Worm (Caenorhabditis elegans) whole organism, L4 larva: ENCODE data around the gene F59A6.4.

Source experiments
- F37D6.2 ChIP-seq: sonication (generic microtip); optimal IDR thresholded peaks from 2 replicates; lab custom pipeline; 2016; ENCODE audit warnings: mild to moderate bottlenecking, missing genetic modification characterization, missing compliant biosample characterization
- F44E2.7 ChIP-seq: fragments of 200-800 bp; sonication (Bioruptor generic); IDR thresholded peaks from 2 replicates; pipeline ENCODE4 v2.1.2; 2022; ENCODE audit warnings: missing genetic modification characterization, missing compliant biosample characterization
- R02D3.7 ChIP-seq: fragments of 150-350 bp; sonication (generic microtip); optimal IDR thresholded peaks from 3 replicates; lab custom pipeline; 2014; ENCODE audit warnings: missing biosample characterization, missing genetic modification characterization
- aha-1 ChIP-seq: fragments of 150-350 bp; peaks from one replicate; lab custom pipeline; 2014; ENCODE audit warnings: missing biosample characterization, missing genetic modification characterization
- ceh-82 ChIP-seq: sonication (generic microtip); optimal IDR thresholded peaks from 2 replicates; lab custom pipeline; 2017; ENCODE audit warnings: missing biosample characterization, missing genetic modification characterization
- ces-1 ChIP-seq: fragments of 150-350 bp; sonication (generic microtip); optimal IDR thresholded peaks from 4 replicates; lab custom pipeline; 2014; ENCODE audit warnings: missing biosample characterization, missing genetic modification reagents, missing genetic modification characterization
- cey-2 ChIP-seq: sonication (generic microtip); optimal IDR thresholded peaks from 3 replicates; lab custom pipeline; 2017; ENCODE audit warnings: missing genetic modification characterization, mild to moderate bottlenecking, missing compliant biosample characterization, antibody characterized with exemption, borderline replicate concordance; ENCODE audit not compliant: insufficient read depth
- dmd-6 ChIP-seq: fragments of 200-800 bp; sonication (Bioruptor generic); IDR thresholded peaks from 2 replicates; pipeline ENCODE4 v1.3.6; 2022; ENCODE audit warnings: missing genetic modification reagents, missing genetic modification characterization, missing compliant biosample characterization
- dmd-8 ChIP-seq: fragments of 200-800 bp; sonication (Bioruptor generic); IDR thresholded peaks from 2 replicates; pipeline ENCODE4 v1.3.6; 2022; ENCODE audit warnings: missing genetic modification characterization, missing compliant biosample characterization
- egl-43 ChIP-seq: fragments of 200-800 bp; sonication (Bioruptor generic); IDR thresholded peaks from 2 replicates; pipeline ENCODE4 v1.3.6; 2022; ENCODE audit warnings: missing genetic modification reagents, missing genetic modification characterization, missing compliant biosample characterization
- fkh-10 ChIP-seq: fragments of 150-350 bp; optimal IDR thresholded peaks from 2 replicates; lab custom pipeline; 2014; ENCODE audit warnings: missing biosample characterization, missing genetic modification reagents, missing genetic modification characterization
- fos-1 ChIP-seq: fragments of 150-350 bp; optimal IDR thresholded peaks from 2 replicates; lab custom pipeline; 2014; ENCODE audit warnings: missing biosample characterization, missing genetic modification characterization
- gei-8 ChIP-seq: fragments of 200-800 bp; sonication (Bioruptor generic); optimal IDR thresholded peaks from 2 replicates; lab custom pipeline; 2018; ENCODE audit warnings: mild to moderate bottlenecking, missing genetic modification characterization, missing compliant biosample characterization
- hif-1 ChIP-seq, 2 experiments: sonication (generic microtip); optimal IDR thresholded peaks; 2 replicates each; lab custom pipeline; 2016 to 2017; ENCODE audit warnings: missing compliant biosample characterization in 2 of 2, missing genetic modification characterization in 2 of 2, missing genetic modification reagents in 2 of 2, missing genotype in 2 of 2, mild to moderate bottlenecking in 1 of 2
- hlh-11 ChIP-seq: fragments of 200-800 bp; sonication (Bioruptor generic); optimal IDR thresholded peaks from 2 replicates; lab custom pipeline; 2018; ENCODE audit warnings: mild to moderate bottlenecking, missing genetic modification characterization, missing compliant biosample characterization
- mdt-29 ChIP-seq: fragments of 200-800 bp; sonication (Bioruptor generic); IDR thresholded peaks from 2 replicates; pipeline ENCODE4 v1.3.6; 2022; ENCODE audit warnings: missing genetic modification reagents, missing genetic modification characterization, missing compliant biosample characterization
- mep-1 ChIP-seq: fragments of 150-350 bp; sonication (generic microtip); optimal IDR thresholded peaks from 3 replicates; lab custom pipeline; 2014; ENCODE audit warnings: missing biosample characterization, missing genetic modification characterization
- mes-2 ChIP-seq: sonication (generic microtip); optimal IDR thresholded peaks from 2 replicates; lab custom pipeline; 2016; ENCODE audit warnings: missing genotype, mild to moderate bottlenecking, missing genetic modification characterization, missing compliant biosample characterization; ENCODE audit not compliant: poor library complexity, severe bottlenecking
- nhr-11 ChIP-seq: fragments of 150-350 bp; optimal IDR thresholded peaks from 2 replicates; lab custom pipeline; 2014; ENCODE audit warnings: missing biosample characterization, missing genetic modification characterization
- nhr-111 ChIP-seq: fragments of 200-800 bp; sonication (Bioruptor generic); optimal IDR thresholded peaks from 2 replicates; lab custom pipeline; 2018; ENCODE audit warnings: mild to moderate bottlenecking, missing genetic modification characterization, missing compliant biosample characterization
- nhr-237 ChIP-seq: sonication (generic microtip); optimal IDR thresholded peaks from 2 replicates; lab custom pipeline; 2017; ENCODE audit warnings: missing biosample characterization, missing genetic modification characterization
- nhr-25 ChIP-seq: sonication (generic microtip); optimal IDR thresholded peaks from 2 replicates; lab custom pipeline; 2017; ENCODE audit warnings: missing genetic modification characterization, mild to moderate bottlenecking, missing compliant biosample characterization, antibody characterized with exemption, moderate library complexity, borderline replicate concordance; ENCODE audit not compliant: insufficient read depth
- nhr-42 ChIP-seq: fragments of 200-800 bp; sonication (Bioruptor generic); IDR thresholded peaks from 2 replicates; pipeline ENCODE4 v1.3.6; 2022; ENCODE audit warnings: missing genetic modification characterization, missing compliant biosample characterization
- nhr-6 ChIP-seq: fragments of 150-350 bp; optimal IDR thresholded peaks from 2 replicates; lab custom pipeline; 2014; ENCODE audit warnings: missing biosample characterization, missing genetic modification characterization
- nhr-76 ChIP-seq: fragments of 150-350 bp; optimal IDR thresholded peaks from 2 replicates; lab custom pipeline; 2014; ENCODE audit warnings: missing biosample characterization, missing genetic modification characterization
- pha-4 ChIP-seq, 2 experiments: fragments of 150-350 bp in 1 of 2; fragments of 200-800 bp in 1 of 2; sonication (Bioruptor generic) in 1 of 2; IDR thresholded peaks in 1 of 2; optimal IDR thresholded peaks in 1 of 2; 2 replicates each; pipeline versions ENCODE4 v1.3.6 to Lab custom; 2014 to 2022; ENCODE audit warnings: missing genetic modification characterization in 2 of 2, missing genetic modification reagents in 2 of 2, missing biosample characterization in 1 of 2, missing compliant biosample characterization in 1 of 2
- php-3 ChIP-seq: fragments of 200-800 bp; sonication (Bioruptor generic); IDR thresholded peaks from 2 replicates; pipeline ENCODE4 v1.3.6; 2022; ENCODE audit warnings: missing genetic modification reagents, missing genetic modification characterization, missing compliant biosample characterization
- rbr-2 ChIP-seq: sonication (generic microtip); optimal IDR thresholded peaks from 2 replicates; lab custom pipeline; 2016; ENCODE audit warnings: missing genotype, missing genetic modification characterization, missing compliant biosample characterization
- saeg-2 ChIP-seq: fragments of 200-800 bp; sonication (Bioruptor generic); IDR thresholded peaks from 2 replicates; pipeline ENCODE4 v1.3.6; 2022; ENCODE audit warnings: missing genetic modification reagents, missing genetic modification characterization, missing compliant biosample characterization
- sdz-12 ChIP-seq: fragments of 200-800 bp; sonication (Bioruptor generic); optimal IDR thresholded peaks from 2 replicates; lab custom pipeline; 2018; ENCODE audit warnings: mild to moderate bottlenecking, missing genetic modification characterization, missing compliant biosample characterization
- snpc-1.2 ChIP-seq: fragments of 200-800 bp; sonication (Bioruptor generic); IDR thresholded peaks from 2 replicates; pipeline ENCODE4 v1.3.6; 2022; ENCODE audit warnings: missing genetic modification reagents, missing genetic modification characterization, missing compliant biosample characterization
- snpc-4 ChIP-seq: fragments of 150-350 bp; optimal IDR thresholded peaks from 2 replicates; lab custom pipeline; 2014; ENCODE audit warnings: missing biosample characterization, missing genetic modification characterization
- spr-1 ChIP-seq: sonication (generic microtip); optimal IDR thresholded peaks from 2 replicates; lab custom pipeline; 2016; ENCODE audit warnings: mild to moderate bottlenecking, missing genetic modification characterization, missing compliant biosample characterization
- spr-3 ChIP-seq: fragments of 200-800 bp; sonication (Bioruptor generic); optimal IDR thresholded peaks from 2 replicates; lab custom pipeline; 2018; ENCODE audit warnings: mild to moderate bottlenecking, missing genetic modification characterization, missing compliant biosample characterization
- unc-39 ChIP-seq: sonication (generic microtip); optimal IDR thresholded peaks from 2 replicates; lab custom pipeline; 2017; ENCODE audit warnings: missing biosample characterization, missing genetic modification characterization
- vab-7 ChIP-seq: fragments of 200-800 bp; sonication (Bioruptor generic); IDR thresholded peaks from 2 replicates; pipeline ENCODE4 v1.3.6; 2022; ENCODE audit warnings: missing genetic modification reagents, missing genetic modification characterization, missing compliant biosample characterization
- zfp-3 ChIP-seq: fragments of 200-800 bp; sonication (Bioruptor generic); conservative IDR thresholded peaks from 2 replicates; pipeline ENCODE4 v1.3.6; 2022; ENCODE audit warnings: missing genetic modification reagents, missing genetic modification characterization, missing compliant biosample characterization
- zip-11 ChIP-seq: fragments of 200-800 bp; sonication (Bioruptor generic); IDR thresholded peaks from 2 replicates; pipeline ENCODE4 v1.3.6; 2022; ENCODE audit warnings: missing genetic modification characterization, missing compliant biosample characterization
- zip-2 ChIP-seq: fragments of 150-350 bp; optimal IDR thresholded peaks from 2 replicates; lab custom pipeline; 2014; ENCODE audit warnings: missing biosample characterization, missing genetic modification characterization

F59A6.4 gene

DNA sequence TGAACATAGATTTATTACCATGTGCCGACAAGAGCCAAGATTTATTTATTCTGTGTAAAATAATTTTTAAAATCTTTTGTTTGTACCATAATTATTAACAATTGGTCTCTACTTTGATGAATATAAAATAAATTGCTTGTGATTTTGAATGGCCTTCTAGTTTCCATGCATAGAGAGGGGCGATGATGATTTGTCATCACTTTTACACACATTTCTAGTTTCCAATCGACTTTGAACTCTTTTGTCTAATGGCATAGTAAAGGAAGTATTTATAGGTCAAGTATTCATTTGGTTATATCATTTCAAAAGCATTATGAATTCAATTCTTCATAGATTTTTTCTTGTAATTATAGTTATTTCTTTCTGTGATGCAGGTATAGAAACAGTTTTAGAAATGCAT lies 1.2 kb upstream of the F59A6.4 start, which contains the start of gene F59A6.10:
TSS of gene F59A6.10 (plus strand) at position 301 of the 400 bp plus-strand sequence.
- TF ChIP-seq vab-7 (GFP tag; lab: Robert Waterston, UW) (no peak), unc-39 (tag; lab: Kevin White, UChicago) (no peak), nhr-237 (no peak), fkh-10 (GFP tag; lab: Kevin White, UChicago) (no peak), zip-2 (no peak), mdt-29 (GFP tag; lab: Robert Waterston, UW) (no peak), aha-1 (tag; lab: Kevin White, UChicago) (no peak), nhr-42 (GFP tag; lab: Robert Waterston, UW) (no peak), hif-1 (tag; optimal IDR thresholded peaks at IDR 0.05; lab: Kevin White, UChicago) (no peak), cey-2 (tag; lab: Kevin White, UChicago) (no peak), zip-11 (GFP tag; lab: Robert Waterston, UW) (no peak), F44E2.7 (no peak)
- TF ChIP-seq, all 104 proteins: peak for 0

DNA sequence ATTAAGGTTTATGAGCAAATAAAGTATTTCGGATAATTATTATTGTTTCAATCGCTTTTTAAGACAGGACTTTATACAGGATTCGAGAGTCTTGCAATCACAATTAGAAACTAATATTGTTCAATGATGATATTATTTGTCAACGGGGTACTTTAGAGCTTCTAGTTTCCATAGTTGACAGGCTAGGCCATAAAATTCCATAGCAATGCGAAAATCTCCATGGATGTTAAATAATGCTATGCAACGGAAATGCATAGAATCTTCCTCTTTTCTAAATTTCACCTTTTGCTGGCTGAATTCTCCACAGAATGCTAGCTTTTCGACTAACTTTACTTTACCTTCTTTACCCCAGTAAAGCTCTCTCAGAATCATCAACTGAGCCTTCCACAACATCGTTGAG lies 3.2 kb downstream of the F59A6.4 start, which contains the start of gene F59A6.3:
TSS of gene F59A6.3 (plus strand) at position 301 of the 400 bp plus-strand sequence.
- TF ChIP-seq snpc-4 (tag; lab: Kevin White, UChicago), result no peak
- TF ChIP-seq nhr-76 (tag; lab: Kevin White, UChicago), result no peak

DNA sequence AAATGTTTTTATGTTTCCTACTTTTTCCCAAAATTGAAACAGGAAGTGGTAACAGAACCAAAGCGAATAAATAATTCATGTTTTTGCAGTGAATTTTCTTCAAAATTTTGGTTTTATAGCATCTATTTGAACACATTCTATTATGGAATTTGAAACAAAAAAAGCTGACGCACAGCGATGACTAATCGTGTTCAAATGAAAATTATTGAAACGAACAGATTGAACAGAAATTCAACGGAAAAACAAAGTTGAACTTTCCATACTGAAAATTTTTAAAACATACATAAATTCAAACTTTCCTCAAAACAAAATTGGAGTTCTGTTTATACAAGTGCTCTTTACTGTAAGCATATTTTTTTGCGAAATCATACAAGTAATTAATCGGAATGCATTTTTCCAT lies 7.1 kb downstream of the F59A6.4 start, which contains the start of gene F59A6.12:
TSS of gene F59A6.12 (minus strand) at position 101 of the 400 bp plus-strand sequence.
- no peak for TF ChIP-seq rbr-2 (tag; lab: Kevin White, UChicago)
- TF ChIP-seq aha-1 (tag; lab: Kevin White, UChicago), result no peak
- no peak for TF ChIP-seq saeg-2 (GFP tag; lab: Robert Waterston, UW)
- no peak for TF ChIP-seq gei-8 (GFP tag; lab: Kevin White, UChicago)
- TF ChIP-seq dmd-8 (GFP tag; lab: Robert Waterston, UW), result no peak
- TF ChIP-seq ces-1 (GFP tag; lab: Kevin White, UChicago), result no peak
- TF ChIP-seq snpc-1.2, result no peak
- TF ChIP-seq mdt-29 (GFP tag; lab: Robert Waterston, UW), result no peak
- no peak for TF ChIP-seq spr-3
- TF ChIP-seq mep-1, result no peak
- no peak for TF ChIP-seq nhr-11 (tag; lab: Kevin White, UChicago)

ce11 chrII:5014399-5014798 lies 9.5 kb downstream of the F59A6.4 start, which contains the start of gene F59A6.2:
Gene F59A6.2 (plus strand): TSS chrII:5014699.
- TF ChIP-seq aha-1 (tag; lab: Kevin White, UChicago) (peak; percentile 53), nhr-11 (tag; lab: Kevin White, UChicago) (no peak), fos-1 (tag; lab: Kevin White, UChicago) (no peak), nhr-111 (no peak)
- TF ChIP-seq, all 104 proteins: peak for 1

DNA sequence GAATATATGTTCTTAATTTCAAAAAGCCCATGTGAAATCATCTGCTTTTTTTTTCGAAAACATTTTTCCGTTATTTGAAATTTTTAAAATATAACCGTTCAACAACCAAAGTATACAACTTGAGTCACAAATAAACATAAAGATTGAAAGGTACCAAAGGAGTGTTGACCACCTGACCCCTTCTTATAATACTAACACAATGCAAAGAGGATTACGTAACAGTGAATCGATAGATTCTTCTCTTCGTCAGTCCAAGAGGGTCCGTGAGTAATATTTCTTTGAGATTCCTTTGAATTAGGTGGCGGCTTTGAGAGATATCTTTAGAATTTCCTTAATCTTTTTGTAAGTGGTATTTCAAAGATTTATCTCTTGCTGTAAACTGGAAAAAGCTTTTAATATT lies 11.3 kb downstream of the F59A6.4 start:
- TF ChIP-seq aha-1 (tag; lab: Kevin White, UChicago), result peak; percentile 7
- no peak for TF ChIP-seq gei-8 (GFP tag; lab: Kevin White, UChicago)
- TF ChIP-seq R02D3.7 (tag; lab: Kevin White, UChicago), result no peak

DNA sequence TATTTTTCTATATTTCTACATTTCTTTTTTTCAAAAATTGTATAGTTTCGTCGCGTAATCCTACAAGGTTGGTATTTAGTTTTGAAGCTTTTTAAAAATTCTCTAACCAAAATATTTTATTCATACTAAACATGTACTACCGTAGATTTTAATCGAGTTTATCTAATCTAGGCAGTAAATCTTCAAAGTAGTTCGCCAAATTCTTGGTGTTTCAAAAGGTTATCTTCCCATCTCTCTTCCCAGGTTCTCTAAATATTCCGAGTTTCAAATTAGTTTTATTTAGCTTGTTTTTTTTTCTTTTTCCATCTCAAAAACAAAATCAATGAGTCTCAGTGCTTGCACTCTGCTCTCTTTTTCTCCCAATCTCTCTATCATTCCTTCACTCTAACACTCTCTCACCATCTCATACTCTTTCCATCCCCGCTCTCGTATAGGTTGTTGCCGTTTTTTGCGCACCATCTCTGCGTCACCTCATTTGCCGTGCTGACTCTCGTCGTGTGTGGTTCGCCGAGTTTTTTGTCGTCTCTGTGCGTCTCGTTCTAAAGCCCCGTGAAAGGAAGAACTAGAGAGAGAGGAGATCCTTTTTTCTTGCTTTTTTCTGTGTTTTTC lies 12.2 kb downstream of the F59A6.4 start:
- TF ChIP-seq F37D6.2 (tag; lab: Kevin White, UChicago) (peak; percentile 5), dmd-8 (GFP tag; lab: Robert Waterston, UW) (no peak), dmd-6 (peak; percentile 59; the same call in 1 of the 2 replicates), egl-43 (GFP tag; lab: Robert Waterston, UW) (no peak), gei-8 (GFP tag; lab: Kevin White, UChicago) (no peak), hlh-11 (tag; lab: Kevin White, UChicago) (peak; percentile 83), sdz-12 (GFP tag; lab: Kevin White, UChicago) (no peak), zfp-3 (no peak), spr-3 (no peak), snpc-1.2 (no peak), php-3 (GFP tag; lab: Robert Waterston, UW) (0 out of 2 replicates have a peak, but pooled peaks have one; percentile 16), pha-4 (GFP tag; IDR thresholded peaks at IDR 0.05; lab: Robert Waterston, UW) (peak; percentile 63; the same call in 1 of the 2 replicates), pha-4 (tag; optimal IDR thresholded peaks at IDR 0.05; lab: Kevin White, UChicago) (no peak), nhr-6 (tag; lab: Kevin White, UChicago) (peak; percentile 21), ceh-82 (no peak), spr-1 (peak; percentile 35), mes-2 (tag; lab: Kevin White, UChicago) (peak; percentile 69), nhr-25 (tag; lab: Kevin White, UChicago) (no peak), zip-11 (GFP tag; lab: Robert Waterston, UW) (no peak)
